Worm (Caenorhabditis elegans) whole organism, L4 larva: Measurements from ENCODE around the gene F09C8.1.

Experiments
- ZK337.2 ChIP-seq: fragments of 200-800 bp; sonication (Bioruptor generic); IDR thresholded peaks from 2 replicates; pipeline ENCODE4 v1.3.6; 2022; ENCODE audit warnings: missing genetic modification reagents, missing genetic modification characterization, missing compliant biosample characterization
- dve-1 ChIP-seq: sonication (generic microtip); optimal IDR thresholded peaks from 2 replicates; lab custom pipeline; 2017; ENCODE audit warnings: antibody characterized with exemption, mild to moderate bottlenecking, missing genetic modification characterization, missing compliant biosample characterization; ENCODE audit not compliant: insufficient read depth
- lin-15B ChIP-seq: fragments of 150-350 bp; sonication (generic microtip); optimal IDR thresholded peaks from 3 replicates; lab custom pipeline; 2014; ENCODE audit warnings: missing biosample characterization, missing genetic modification characterization
- rbr-2 ChIP-seq: sonication (generic microtip); optimal IDR thresholded peaks from 2 replicates; lab custom pipeline; 2016; ENCODE audit warnings: missing genotype, missing genetic modification characterization, missing compliant biosample characterization
- snpc-4 ChIP-seq: fragments of 150-350 bp; optimal IDR thresholded peaks from 2 replicates; lab custom pipeline; 2014; ENCODE audit warnings: missing biosample characterization, missing genetic modification characterization

DNA sequence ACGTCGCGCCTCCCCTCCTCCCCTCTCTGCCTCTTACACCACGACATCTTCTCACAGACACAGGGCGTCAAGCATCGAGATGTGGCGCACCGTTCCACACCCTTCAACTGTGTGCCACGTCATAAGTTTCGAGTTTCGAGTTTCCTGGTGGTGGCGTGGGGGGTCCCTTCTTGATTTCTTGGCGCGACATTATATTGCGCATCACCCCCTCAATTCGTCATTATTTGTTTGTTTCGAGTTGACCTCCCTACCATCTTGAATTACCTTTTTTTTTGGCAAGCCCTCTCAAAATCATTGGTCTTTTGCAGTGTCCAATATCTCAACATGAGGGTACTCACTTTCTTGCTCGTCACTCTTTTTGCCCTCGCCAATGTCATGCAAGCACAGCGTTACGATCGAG lies 20.7 kb upstream of the F09C8.1 start, which contains the start of gene nlp-67:
- no peak for TF ChIP-seq lin-15B (tag; lab: Kevin White, UChicago)
- no peak for TF ChIP-seq snpc-4 (tag; lab: Kevin White, UChicago)
- no peak for TF ChIP-seq rbr-2
- TF ChIP-seq dve-1 (tag; lab: Kevin White, UChicago), result no peak
- no peak for TF ChIP-seq ZK337.2
